Fruit fly (Drosophila melanogaster): ENCODE data around the gene CG42355.

dm6 chr3L:2026691-2027090 is 11.3 kb downstream of the CG42355 start, which contains the start of gene Grl62c:
- TF ChIP-seq pan (optimal IDR thresholded peaks at IDR 0.05) (no peak), psq (optimal IDR thresholded peaks at IDR 0.05) (no peak), usp (GFP tag; optimal IDR thresholded peaks at IDR 0.05) (no peak), CG8478 (optimal IDR thresholded peaks at IDR 0.05) (no peak), Dll (optimal IDR thresholded peaks at IDR 0.05) (no peak)

All from whole organism.